Worm (Caenorhabditis elegans) whole organism, L4/young adult: ENCODE data around the gene let-754.

Experiments
- W03F9.2 ChIP-seq: fragments of 150-350 bp; optimal IDR thresholded peaks from 2 replicates; lab custom pipeline; 2014; ENCODE audit warnings: missing biosample characterization, missing genetic modification characterization
- dao-5 ChIP-seq: sonication (generic microtip); optimal IDR thresholded peaks from 2 replicates; lab custom pipeline; 2016; ENCODE audit warnings: missing genotype, missing genetic modification characterization, moderate library complexity, missing compliant biosample characterization
- him-1 ChIP-seq: sonication (generic microtip); optimal IDR thresholded peaks from 2 replicates; lab custom pipeline; 2016; ENCODE audit warnings: missing genotype, missing genetic modification reagents, missing genetic modification characterization, missing compliant biosample characterization

- TF ChIP-seq W03F9.2 (tag; lab: Kevin White, UChicago) (no peak), him-1 (tag; lab: Kevin White, UChicago) (no peak), dao-5 (tag; lab: Kevin White, UChicago) (no peak)
These were observed 45.6 kb downstream of the let-754 start, which contains the start of gene pcp-5 for ce11 chrIII:7907515-7907914.
